Fruit fly (Drosophila melanogaster) whole organism, embryonic: ENCODE measurements around the gene Helz.

ENCODE experiments used
- Bgb ChIP-seq: fragments of 200-800 bp; sonication (Bioruptor generic); IDR thresholded peaks from 2 replicates; pipeline ENCODE4 v1.3.6; 2022; ENCODE audit warnings: missing biosample characterization, missing genetic modification characterization; ENCODE audit not compliant: partially characterized antibody
- CG10321 ChIP-seq: fragments of 200-800 bp; sonication (Bioruptor generic); IDR thresholded peaks from 2 replicates; pipeline ENCODE4 v1.3.6; 2022; ENCODE audit warnings: missing biosample characterization, missing genetic modification characterization
- CG10959 ChIP-seq: fragments of 200-800 bp; sonication (Bioruptor generic); IDR thresholded peaks from 2 replicates; pipeline ENCODE4 v1.3.6; 2022; ENCODE audit warnings: missing biosample characterization, missing genetic modification characterization
- CG11085 ChIP-seq: fragments of 200-800 bp; sonication (Bioruptor generic); IDR thresholded peaks from 2 replicates; pipeline ENCODE4 v1.3.6; 2022; ENCODE audit warnings: missing biosample characterization, missing genetic modification characterization
- CG11504 ChIP-seq: fragments of 200-800 bp; sonication (Bioruptor generic); optimal IDR thresholded peaks from 3 replicates; lab custom pipeline; 2019; ENCODE audit warnings: missing biosample characterization, mild to moderate bottlenecking, missing genetic modification characterization, moderate library complexity
- CG11560 ChIP-seq: fragments of 200-800 bp; sonication (Bioruptor generic); IDR thresholded peaks from 3 replicates; pipeline ENCODE4 v1.3.6; 2022; ENCODE audit warnings: missing biosample characterization, missing genetic modification characterization
- CG12391 ChIP-seq: fragments of 200-800 bp; sonication (Bioruptor generic); optimal IDR thresholded peaks from 3 replicates; lab custom pipeline; 2018; ENCODE audit warnings: missing biosample characterization, mild to moderate bottlenecking, missing genetic modification characterization, moderate library complexity
- CG14014 ChIP-seq: fragments of 200-800 bp; sonication (Bioruptor generic); IDR thresholded peaks from 2 replicates; pipeline ENCODE4 v1.3.6; 2022; ENCODE audit warnings: missing biosample characterization, missing genetic modification characterization
- CG14965 ChIP-seq: fragments of 200-800 bp; sonication (Bioruptor generic); optimal IDR thresholded peaks from 2 replicates; lab custom pipeline; 2016; ENCODE audit warnings: missing biosample characterization, missing genetic modification characterization, borderline replicate concordance
- CG1792 ChIP-seq: fragments of 200-800 bp; sonication (Bioruptor generic); optimal IDR thresholded peaks from 2 replicates; lab custom pipeline; 2016; ENCODE audit warnings: missing biosample characterization, missing genetic modification characterization
- CG18011 ChIP-seq: fragments of 200-800 bp; sonication (Bioruptor generic); optimal IDR thresholded peaks from 2 replicates; lab custom pipeline; 2017; ENCODE audit warnings: missing biosample characterization, missing genetic modification characterization, mild to moderate bottlenecking, moderate library complexity, missing genotype
- CG3281 ChIP-seq: fragments of 200-800 bp; sonication (Bioruptor generic); optimal IDR thresholded peaks from 3 replicates; lab custom pipeline; 2017; ENCODE audit warnings: missing biosample characterization, mild to moderate bottlenecking, missing genetic modification characterization
- CG34422 ChIP-seq: fragments of 200-800 bp; sonication (Bioruptor generic); IDR thresholded peaks from 3 replicates; pipeline ENCODE4 v1.3.6; 2022; ENCODE audit warnings: missing biosample characterization, missing genetic modification characterization
- CG43689 ChIP-seq: fragments of 200-800 bp; sonication (Bioruptor generic); IDR thresholded peaks from 2 replicates; pipeline ENCODE4 v1.3.6; 2022; ENCODE audit warnings: missing biosample characterization, missing genetic modification characterization
- CG7372 ChIP-seq: fragments of 200-800 bp; sonication (Bioruptor generic); IDR thresholded peaks from 2 replicates; pipeline ENCODE4 v1.3.6; 2022; ENCODE audit warnings: missing biosample characterization, missing genetic modification characterization
- CG8281 ChIP-seq: fragments of 200-800 bp; sonication (Bioruptor generic); optimal IDR thresholded peaks from 2 replicates; lab custom pipeline; 2018; ENCODE audit warnings: missing biosample characterization, mild to moderate bottlenecking, missing genetic modification characterization, moderate library complexity
- CG9876 ChIP-seq: fragments of 200-800 bp; sonication (Bioruptor generic); optimal IDR thresholded peaks from 2 replicates; lab custom pipeline; 2016; ENCODE audit warnings: missing biosample characterization, missing genetic modification characterization
- CHES-1-like ChIP-seq: fragments of 200-800 bp; sonication (Bioruptor generic); optimal IDR thresholded peaks from 2 replicates; lab custom pipeline; 2016; ENCODE audit warnings: missing biosample characterization, missing genetic modification characterization
- Camta ChIP-seq: fragments of 200-800 bp; sonication (Bioruptor generic); optimal IDR thresholded peaks from 2 replicates; lab custom pipeline; 2016; ENCODE audit warnings: missing biosample characterization, missing genetic modification characterization
- CkIIα-i1 ChIP-seq: fragments of 200-800 bp; sonication (Bioruptor generic); IDR thresholded peaks from 2 replicates; pipeline ENCODE4 v1.3.6; 2022; ENCODE audit warnings: missing biosample characterization, missing genetic modification characterization
- CoRest ChIP-seq: fragments of 200-800 bp; sonication (Bioruptor generic); optimal IDR thresholded peaks from 3 replicates; lab custom pipeline; 2018; ENCODE audit warnings: missing biosample characterization, mild to moderate bottlenecking, missing genetic modification characterization, moderate library complexity
- D ChIP-seq, 2 experiments: fragments of 200-800 bp in 1 of 2; fragments of >200 bp in 1 of 2; sonication (Bioruptor generic) in 1 of 2; optimal IDR thresholded peaks; 2 replicates in 1 of 2; 3 replicates in 1 of 2; lab custom pipeline; 2017; ENCODE audit warnings: mild to moderate bottlenecking in 1 of 2, missing biosample characterization in 1 of 2, missing genetic modification characterization in 1 of 2, missing genetic modification reagents in 1 of 2
- Dfd ChIP-seq, 2 experiments: fragments of >200 bp; optimal IDR thresholded peaks; 2 replicates each; lab custom pipeline; 2017; ENCODE audit warnings: missing biosample characterization in 2 of 2, missing genetic modification characterization in 2 of 2
- Hr3 ChIP-seq: fragments of 200-800 bp; sonication (Bioruptor generic); optimal IDR thresholded peaks from 3 replicates; lab custom pipeline; 2016; ENCODE audit warnings: missing biosample characterization, missing genetic modification characterization
- Hr78 ChIP-seq, 2 experiments: fragments of 200-800 bp in 1 of 2; fragments of >200 bp in 1 of 2; sonication (Bioruptor generic) in 1 of 2; optimal IDR thresholded peaks; 2 replicates each; lab custom pipeline; 2017 to 2019; ENCODE audit warnings: missing biosample characterization in 2 of 2, missing genetic modification characterization in 2 of 2, mild to moderate bottlenecking in 1 of 2, moderate library complexity in 1 of 2
- Max ChIP-seq: fragments of 200-800 bp; sonication (Bioruptor generic); optimal IDR thresholded peaks from 2 replicates; lab custom pipeline; 2016; ENCODE audit warnings: missing biosample characterization, mild to moderate bottlenecking, missing genetic modification characterization
- Oli ChIP-seq: fragments of 200-800 bp; sonication (Bioruptor generic); optimal IDR thresholded peaks from 2 replicates; lab custom pipeline; 2018; ENCODE audit warnings: missing biosample characterization, mild to moderate bottlenecking, missing genetic modification characterization, moderate library complexity
- Sry-β ChIP-seq: fragments of 200-800 bp; sonication (Bioruptor generic); optimal IDR thresholded peaks from 2 replicates; lab custom pipeline; 2018; ENCODE audit warnings: missing biosample characterization, mild to moderate bottlenecking, missing genetic modification characterization, moderate library complexity
- abd-A ChIP-seq: fragments of 200-800 bp; sonication (Bioruptor generic); optimal IDR thresholded peaks from 3 replicates; lab custom pipeline; 2019; ENCODE audit warnings: missing biosample characterization, mild to moderate bottlenecking, missing genetic modification characterization, moderate library complexity
- ato ChIP-seq: fragments of 200-800 bp; sonication (Bioruptor generic); IDR thresholded peaks from 2 replicates; pipeline ENCODE4 v1.3.6; 2022; ENCODE audit warnings: missing biosample characterization, missing genetic modification characterization; ENCODE audit not compliant: partially characterized antibody
- cas ChIP-seq: fragments of 200-800 bp; sonication (Bioruptor generic); IDR thresholded peaks from 2 replicates; pipeline ENCODE4 v1.3.6; 2022; ENCODE audit warnings: missing biosample characterization, missing genetic modification characterization
- chinmo ChIP-seq: fragments of 200-800 bp; sonication (Bioruptor generic); IDR thresholded peaks from 4 replicates; pipeline ENCODE4 v1.3.6; 2022; ENCODE audit warnings: missing biosample characterization, missing genetic modification characterization; ENCODE audit not compliant: partially characterized antibody
- crol ChIP-seq: fragments of 200-800 bp; sonication (Bioruptor generic); IDR thresholded peaks from 2 replicates; pipeline ENCODE4 v1.3.6; 2022; ENCODE audit warnings: missing biosample characterization, missing genetic modification characterization
- cwo ChIP-seq: fragments of 200-800 bp; sonication (Bioruptor generic); optimal IDR thresholded peaks from 3 replicates; lab custom pipeline; 2017; ENCODE audit warnings: missing biosample characterization, missing genetic modification characterization, mild to moderate bottlenecking, moderate library complexity, missing genetic modification reagents
- dm ChIP-seq: fragments of 200-800 bp; sonication (Bioruptor generic); optimal IDR thresholded peaks from 3 replicates; lab custom pipeline; 2016; ENCODE audit warnings: missing biosample characterization, missing genetic modification characterization
- gem ChIP-seq: fragments of 200-800 bp; sonication (Bioruptor generic); optimal IDR thresholded peaks from 2 replicates; lab custom pipeline; 2019; ENCODE audit warnings: missing biosample characterization, mild to moderate bottlenecking, missing genetic modification characterization, moderate library complexity
- hb ChIP-seq: fragments of 200-800 bp; sonication (Bioruptor generic); IDR thresholded peaks from 3 replicates; pipeline ENCODE4 v1.3.6; 2022; ENCODE audit warnings: missing biosample characterization, missing genetic modification characterization; ENCODE audit not compliant: partially characterized antibody
- kah ChIP-seq: fragments of 200-800 bp; sonication (Bioruptor generic); optimal IDR thresholded peaks from 2 replicates; lab custom pipeline; 2018; ENCODE audit warnings: missing biosample characterization, mild to moderate bottlenecking, missing genetic modification characterization
- kni ChIP-seq: fragments of 200-800 bp; sonication (Bioruptor generic); optimal IDR thresholded peaks from 3 replicates; lab custom pipeline; 2017; ENCODE audit warnings: mild to moderate bottlenecking, missing biosample characterization, missing genetic modification reagents, missing genetic modification characterization
- maf-S ChIP-seq: fragments of 200-800 bp; sonication (Bioruptor generic); optimal IDR thresholded peaks from 2 replicates; lab custom pipeline; 2016; ENCODE audit warnings: missing biosample characterization, missing genetic modification characterization
- pfk ChIP-seq: fragments of 200-800 bp; sonication (Bioruptor generic); optimal IDR thresholded peaks from 2 replicates; lab custom pipeline; 2018; ENCODE audit warnings: missing biosample characterization, mild to moderate bottlenecking, missing genetic modification characterization, moderate library complexity
- pros ChIP-seq: fragments of 200-800 bp; sonication (Bioruptor generic); optimal IDR thresholded peaks from 3 replicates; lab custom pipeline; 2019; ENCODE audit warnings: missing biosample characterization, mild to moderate bottlenecking, missing genetic modification characterization, moderate library complexity
- rib ChIP-seq: fragments of 200-800 bp; sonication (Bioruptor generic); IDR thresholded peaks from 2 replicates; pipeline ENCODE4 v1.3.6; 2022; ENCODE audit warnings: missing biosample characterization, missing genetic modification characterization
- sd ChIP-seq: fragments of 200-800 bp; sonication (Bioruptor generic); optimal IDR thresholded peaks from 3 replicates; lab custom pipeline; 2018; ENCODE audit warnings: missing biosample characterization, mild to moderate bottlenecking, missing genetic modification characterization, moderate library complexity
- tup ChIP-seq: fragments of 200-800 bp; sonication (Bioruptor generic); optimal IDR thresholded peaks from 2 replicates; lab custom pipeline; 2016; ENCODE audit warnings: missing biosample characterization, mild to moderate bottlenecking, missing genetic modification characterization, moderate library complexity
- vvl ChIP-seq: fragments of 200-800 bp; sonication (Bioruptor generic); IDR thresholded peaks from 2 replicates; pipeline ENCODE4 v1.3.6; 2022; ENCODE audit warnings: missing biosample characterization, missing genetic modification characterization
- yki ChIP-seq: fragments of >200 bp; optimal IDR thresholded peaks from 3 replicates; lab custom pipeline; 2018
- zf30C ChIP-seq: fragments of 200-800 bp; sonication (Bioruptor generic); optimal IDR thresholded peaks from 3 replicates; lab custom pipeline; 2018; ENCODE audit warnings: missing biosample characterization, mild to moderate bottlenecking, missing genetic modification characterization

Helz gene

dm6 chr3L:14821133-14821532, 31.4 kb downstream of the Helz start:
- TF ChIP-seq CG8281 (tag; lab: Kevin White, UChicago) (peak; percentile 96), cas (no peak)
- TF ChIP-seq, all 482 proteins: peak for 1

dm6 chr3L:14822364-14822763, 32.6 kb downstream of the Helz start:
- TF ChIP-seq vvl (GFP tag; lab: Robert Waterston, UW) (peak; percentile 49; the same call in 1 of the 2 replicates), chinmo (0 out of 4 replicates have a peak, but pooled peaks have one; percentile 54), abd-A (tag; lab: Kevin White, UChicago) (peak; percentile 51), CG14965 (no peak), CG7372 (GFP tag; lab: Robert Waterston, UW) (no peak), CG11560 (tag; lab: Robert Waterston, UW) (0 out of 3 replicates have a peak, but pooled peaks have one; percentile 10), crol (GFP tag; lab: Robert Waterston, UW) (peak; percentile 60), dm (GFP tag; lab: Kevin White, UChicago) (no peak), rib (0 out of 2 replicates have a peak, but pooled peaks have one; percentile 18), zf30C (no peak), sd (tag; lab: Kevin White, UChicago) (peak; percentile 40), kni (GFP tag; lab: Kevin White, UChicago) (peak; percentile 26), CG3281 (no peak), CG11085 (0 out of 2 replicates have a peak, but pooled peaks have one; percentile 25), Dfd (GFP tag; optimal IDR thresholded peaks at IDR 0.05; lab: Kevin White, UChicago) (no peak)

dm6 chr3L:14847415-14847814, 57.7 kb downstream of the Helz start:
- TF ChIP-seq Max (no peak), Camta (GFP tag; lab: Kevin White, UChicago) (no peak), Hr78 (GFP tag; optimal IDR thresholded peaks at IDR 0.05; lab: Kevin White, UChicago) (no peak), pros (GFP tag; lab: Kevin White, UChicago) (no peak), hb (no peak), ato (GFP tag; lab: Robert Waterston, UW) (no peak), CG1792 (no peak), tup (no peak), D (optimal IDR thresholded peaks at IDR 0.05; lab: Kevin White, UChicago) (no peak), D (GFP tag; optimal IDR thresholded peaks at IDR 0.05; lab: Kevin White, UChicago) (no peak), CG14014 (GFP tag; lab: Robert Waterston, UW) (no peak), CG12391 (tag; lab: Kevin White, UChicago) (no peak), yki (lab: Kevin White, UChicago) (no peak), CG11504 (peak; percentile 70), CHES-1-like (GFP tag; lab: Kevin White, UChicago) (no peak), CG7372 (GFP tag; lab: Robert Waterston, UW) (no peak), CG9876 (GFP tag; lab: Kevin White, UChicago) (no peak), CG10321 (GFP tag; lab: Robert Waterston, UW) (no peak), CG10959 (GFP tag; lab: Robert Waterston, UW) (no peak), Sry-β (GFP tag; lab: Kevin White, UChicago) (no peak), CkIIα-i1 (GFP tag; lab: Robert Waterston, UW) (no peak), cwo (GFP tag; lab: Kevin White, UChicago) (peak; percentile 42), Bgb (GFP tag; lab: Robert Waterston, UW) (no peak), Hr3 (peak; percentile 8), pfk (GFP tag; lab: Kevin White, UChicago) (no peak), Oli (tag; lab: Kevin White, UChicago) (peak; percentile 31), CG34422 (GFP tag; lab: Robert Waterston, UW) (no peak), kah (no peak), gem (tag; lab: Kevin White, UChicago) (peak; percentile 67), maf-S (GFP tag; lab: Kevin White, UChicago) (no peak), CoRest (peak; percentile 51), CG43689 (GFP tag; lab: Robert Waterston, UW) (no peak), CG18011 (GFP tag; lab: Kevin White, UChicago) (no peak)
